Worm (Caenorhabditis elegans): ENCODE data around the gene K07F5.22.
"Not testable (repeated sequence)": the region's sequence is repeated elsewhere in the genome, so short reads cannot be mapped to it uniquely, and the experiment has no call there.

Gene K07F5.22

ce11 chrIV:9824480-9824879 lies 40.4 kb upstream of the K07F5.22 start, which contains the start of gene catp-6:
catp-6 (minus strand) TSS chrIV:9824580.
- TF ChIP-seq sem-4 (tag; optimal IDR thresholded peaks at IDR 0.05) (no peak), lin-11 (tag; optimal IDR thresholded peaks at IDR 0.05) (no peak), skn-1 (tag; optimal IDR thresholded peaks at IDR 0.05) (no peak), alr-1 (tag; optimal IDR thresholded peaks at IDR 0.05) (no peak), sma-9 (GFP tag; optimal IDR thresholded peaks at IDR 0.05) (no peak), sma-9 (tag; optimal IDR thresholded peaks at IDR 0.05) (no peak), nhr-25 (tag; optimal IDR thresholded peaks at IDR 0.05) (no peak)

DNA sequence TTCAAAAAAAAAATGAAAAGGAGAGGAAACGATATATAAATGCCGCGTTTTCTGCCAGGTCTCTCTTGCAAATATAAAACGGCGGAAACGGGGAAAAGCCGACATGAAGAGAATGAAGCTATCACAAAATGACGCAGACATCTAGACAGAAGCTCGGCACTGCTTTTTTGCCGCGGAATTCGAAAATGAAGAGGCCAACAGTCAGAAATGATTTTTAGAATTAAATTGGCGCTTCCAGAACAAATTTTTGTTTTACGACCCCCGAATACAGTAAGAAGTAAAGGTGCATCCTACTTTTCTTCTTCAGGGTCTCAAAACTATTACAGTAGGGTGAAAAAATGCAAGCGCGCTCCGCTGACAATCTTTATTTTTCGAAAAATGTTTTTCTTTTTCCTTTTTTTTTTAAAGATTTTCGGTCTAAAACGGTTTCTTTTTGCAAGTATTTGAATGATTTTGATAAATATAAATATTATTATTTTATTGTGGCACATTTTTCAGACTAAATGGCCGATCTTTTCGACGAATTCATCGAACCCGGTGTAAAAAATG lies 39.6 kb upstream of the K07F5.22 start, which contains the start of gene mtr-4:
TSS of gene mtr-4 (plus strand) at position 499 of the 549 bp plus-strand sequence.
- TF ChIP-seq nhr-129 (tag; optimal IDR thresholded peaks at IDR 0.05) (peak; percentile 30), Y55F3AM.14 (GFP tag; optimal IDR thresholded peaks at IDR 0.05) (no peak), C34F6.9 (tag; optimal IDR thresholded peaks at IDR 0.05) (peak; percentile 50), nhr-21 (tag; optimal IDR thresholded peaks at IDR 0.05) (no peak), unc-39 (tag; optimal IDR thresholded peaks at IDR 0.05) (no peak), skn-1 (tag; optimal IDR thresholded peaks at IDR 0.05) (no peak), fos-1 (tag; optimal IDR thresholded peaks at IDR 0.05) (peak; percentile 44)

DNA sequence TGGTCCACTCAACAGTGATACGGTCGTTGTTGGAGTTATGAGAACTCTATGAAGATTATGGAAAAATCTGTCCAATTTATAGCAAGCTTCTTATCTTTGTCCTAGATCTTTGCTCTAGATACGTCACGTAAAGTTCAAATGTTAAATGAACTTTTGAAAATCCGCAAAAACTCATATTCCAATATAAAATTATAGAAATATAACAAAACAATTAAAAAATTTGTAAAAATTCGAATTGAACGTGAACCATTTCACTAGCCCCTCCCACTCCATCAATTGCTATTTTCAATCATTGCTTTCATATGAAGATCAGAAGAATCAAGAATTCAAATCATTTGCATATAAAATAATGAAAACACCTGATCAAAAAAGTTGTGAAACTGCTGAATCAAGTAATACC lies 32.3 kb upstream of the K07F5.22 start, which contains the start of gene kin-21:
TSS of gene kin-21 (plus strand) at position 301 of the 400 bp plus-strand sequence.
- TF ChIP-seq egl-27 (tag; optimal IDR thresholded peaks at IDR 0.05) (no peak), gmeb-1 (tag; optimal IDR thresholded peaks at IDR 0.05) (no peak), elt-1 (tag; optimal IDR thresholded peaks at IDR 0.05) (no peak), aly-2 (tag; optimal IDR thresholded peaks at IDR 0.05) (no peak), unc-39 (tag; optimal IDR thresholded peaks at IDR 0.05) (no peak), nhr-12 (tag; optimal IDR thresholded peaks at IDR 0.05) (no peak), C34F6.9 (tag; optimal IDR thresholded peaks at IDR 0.05) (no peak), lin-11 (tag; optimal IDR thresholded peaks at IDR 0.05) (no peak)

DNA sequence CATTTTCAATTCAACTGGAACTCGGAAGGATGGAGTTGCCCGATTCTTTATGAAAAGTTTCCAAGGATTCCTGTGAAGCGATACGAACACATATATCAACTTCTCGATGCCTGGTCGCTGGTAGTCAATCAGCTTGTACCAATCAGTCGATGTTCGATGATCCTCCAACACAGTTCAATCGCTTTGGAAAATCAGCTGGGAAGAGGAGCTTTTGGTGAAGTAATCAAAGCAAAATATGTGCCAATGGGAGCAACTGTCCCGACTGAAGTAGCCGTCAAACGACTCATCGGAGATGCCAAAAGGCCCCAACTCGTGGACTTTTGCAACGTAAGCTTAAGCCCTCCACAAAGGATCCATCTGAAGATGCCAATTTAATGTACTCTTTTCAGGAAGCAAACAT lies 31.5 kb upstream of the K07F5.22 start:
- no peak for TF ChIP-seq mdl-1 (tag; optimal IDR thresholded peaks at IDR 0.05)
- TF ChIP-seq sma-9 (GFP tag; optimal IDR thresholded peaks at IDR 0.05) = no peak
- no peak for TF ChIP-seq sma-9 (tag; optimal IDR thresholded peaks at IDR 0.05)
- no peak for TF ChIP-seq crh-2 (tag; optimal IDR thresholded peaks at IDR 0.05)
- no peak for TF ChIP-seq ceh-82 (tag; optimal IDR thresholded peaks at IDR 0.05)
- no peak for TF ChIP-seq ztf-1 (GFP tag; conservative IDR thresholded peaks at IDR 0.05)
- no peak for TF ChIP-seq fos-1 (tag; optimal IDR thresholded peaks at IDR 0.05)
- no peak for TF ChIP-seq F13H6.1 (tag; optimal IDR thresholded peaks at IDR 0.05)
- TF ChIP-seq nhr-129 (tag; optimal IDR thresholded peaks at IDR 0.05) = no peak
- TF ChIP-seq gmeb-1 (tag; optimal IDR thresholded peaks at IDR 0.05) = no peak
- no peak for TF ChIP-seq blmp-1 (tag; optimal IDR thresholded peaks at IDR 0.05; ENCODE audit: insufficient read depth)
- no peak for TF ChIP-seq nhr-21 (tag; optimal IDR thresholded peaks at IDR 0.05)
- no peak for TF ChIP-seq alr-1 (tag; optimal IDR thresholded peaks at IDR 0.05)
- no peak for TF ChIP-seq elt-3 (tag; optimal IDR thresholded peaks at IDR 0.05)
- no peak for TF ChIP-seq mbf-1 (tag; optimal IDR thresholded peaks at IDR 0.05)
- TF ChIP-seq lsy-2 (tag; optimal IDR thresholded peaks at IDR 0.05) = no peak
- TF ChIP-seq ztf-4 (tag; optimal IDR thresholded peaks at IDR 0.05) = no peak
- TF ChIP-seq nhr-237 (tag; optimal IDR thresholded peaks at IDR 0.05) = no peak

DNA sequence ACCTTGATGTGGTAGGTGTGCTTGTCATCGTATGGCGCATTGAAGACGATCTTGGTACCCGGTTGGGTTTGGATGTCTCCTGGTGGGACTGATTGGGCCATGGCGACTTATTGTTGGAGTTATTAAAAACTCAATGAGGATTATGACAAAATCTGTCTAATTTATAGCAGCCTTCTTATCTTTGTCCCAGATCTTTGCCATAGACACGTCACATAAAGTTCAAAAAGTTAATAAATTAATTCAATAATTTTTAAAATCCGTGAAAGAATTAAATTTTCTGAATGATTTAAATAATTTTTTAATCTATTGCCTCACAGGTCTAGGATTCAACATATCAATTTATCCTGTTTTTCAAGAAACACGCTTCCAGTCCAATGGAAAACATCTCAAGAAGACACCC lies 28.6 kb upstream of the K07F5.22 start, which contains the start of gene msp-81:
TSS of gene msp-81 (minus strand) at position 101 of the 400 bp plus-strand sequence.
- TF ChIP-seq lin-13 (GFP tag; optimal IDR thresholded peaks at IDR 0.05) = no peak
- no peak for TF ChIP-seq blmp-1 (tag; optimal IDR thresholded peaks at IDR 0.05; ENCODE audit: insufficient read depth)

DNA sequence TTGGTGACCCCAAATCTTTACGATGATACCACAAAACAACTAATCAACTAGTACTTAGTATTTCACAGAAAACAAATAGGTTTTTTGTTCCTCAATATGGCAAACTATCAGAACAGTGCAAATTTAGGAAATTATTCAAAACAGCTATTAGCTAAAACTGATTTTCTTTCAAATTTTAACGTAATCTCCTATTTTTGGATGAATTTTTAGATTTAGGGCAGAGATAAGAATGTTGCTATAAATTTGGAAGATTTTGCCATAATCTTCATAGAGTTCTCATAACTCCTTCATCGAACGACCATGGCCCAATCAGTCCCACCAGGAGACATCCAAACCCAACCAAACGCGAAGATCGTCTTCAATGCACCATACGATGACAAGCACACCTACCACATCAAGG lies 27.5 kb upstream of the K07F5.22 start, which contains the start of gene msp-10:
TSS of gene msp-10 (plus strand) at position 301 of the 400 bp plus-strand sequence.
- TF ChIP-seq nhr-237 (tag; optimal IDR thresholded peaks at IDR 0.05); ZK546.5 (tag; optimal IDR thresholded peaks at IDR 0.05); unc-62 (GFP tag; optimal IDR thresholded peaks at IDR 0.05): not testable (repeated sequence)
